Worm (Caenorhabditis elegans): Measurements from ENCODE around the gene C17F4.11.
"Not testable (repeated sequence)": the region's sequence is repeated elsewhere in the genome, so short reads cannot be mapped to it uniquely, and the experiment has no call there.

The C17F4.11 gene

DNA sequence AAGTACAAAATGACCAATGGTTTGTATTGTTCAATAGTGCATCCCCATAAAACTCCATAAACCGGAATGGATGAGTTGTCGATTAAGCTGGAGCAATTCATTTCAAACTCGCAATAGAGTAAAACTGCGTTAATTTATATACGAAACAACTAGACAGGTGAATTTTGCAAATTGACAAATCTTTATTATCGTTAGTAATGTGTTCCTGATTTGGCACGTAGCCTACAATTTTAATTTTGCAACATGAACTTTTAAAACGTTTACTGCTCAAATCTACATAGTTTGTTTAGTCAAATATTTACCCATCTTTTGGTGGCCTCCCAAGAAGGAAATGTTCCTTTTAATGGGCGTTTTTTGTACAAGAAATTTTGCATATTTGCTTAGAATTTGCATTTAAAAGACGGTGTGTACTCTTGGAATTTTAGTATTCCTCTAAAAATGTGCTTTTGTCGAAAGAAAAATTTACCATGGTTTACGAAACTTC is at the start of gene C17F4.11, which contains the start of gene srz-67:
C17F4.11 (plus strand) TSS at position 434 of the 484 bp plus-strand sequence.
srz-67 (minus strand) TSS at position 101 of the 484 bp plus-strand sequence.
- TF ChIP-seq dmd-9 (GFP tag; IDR thresholded peaks at IDR 0.05), result no peak
- TF ChIP-seq zag-1 (tag; optimal IDR thresholded peaks at IDR 0.05), result no peak
- TF ChIP-seq unc-62 (GFP tag; optimal IDR thresholded peaks at IDR 0.05 in 1 of 2), result peak in 1 of 2 experiments; percentile 2
- TF ChIP-seq unc-62 (tag; optimal IDR thresholded peaks at IDR 0.05), result no peak

DNA sequence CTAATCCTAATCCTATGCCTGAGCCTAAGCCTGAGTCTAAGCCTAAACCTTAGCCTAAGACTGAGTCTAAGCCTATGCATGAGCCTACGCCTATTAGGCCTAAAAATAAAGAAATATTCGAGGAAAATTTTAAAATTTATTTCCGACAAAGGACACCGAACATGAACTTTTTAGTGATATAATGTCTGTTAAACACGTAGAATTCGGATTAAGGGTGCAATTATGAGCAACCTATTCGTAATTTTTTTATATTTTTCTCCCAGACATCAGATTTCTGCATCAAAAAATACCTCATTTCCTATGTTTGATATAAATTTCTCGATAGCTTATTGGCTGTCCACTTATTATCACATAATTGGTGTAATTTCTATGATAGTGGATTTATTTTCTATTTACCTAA is 48.2 kb upstream of the C17F4.11 start, which contains the start of gene Y27F2A.11:
Y27F2A.11 (plus strand) TSS at position 301 of the 400 bp plus-strand sequence.
- TF ChIP-seq zip-11 (GFP tag; IDR thresholded peaks at IDR 0.05); F37D6.2 (tag; optimal IDR thresholded peaks at IDR 0.05); zfp-2 (tag; optimal IDR thresholded peaks at IDR 0.05): not testable (repeated sequence)

DNA sequence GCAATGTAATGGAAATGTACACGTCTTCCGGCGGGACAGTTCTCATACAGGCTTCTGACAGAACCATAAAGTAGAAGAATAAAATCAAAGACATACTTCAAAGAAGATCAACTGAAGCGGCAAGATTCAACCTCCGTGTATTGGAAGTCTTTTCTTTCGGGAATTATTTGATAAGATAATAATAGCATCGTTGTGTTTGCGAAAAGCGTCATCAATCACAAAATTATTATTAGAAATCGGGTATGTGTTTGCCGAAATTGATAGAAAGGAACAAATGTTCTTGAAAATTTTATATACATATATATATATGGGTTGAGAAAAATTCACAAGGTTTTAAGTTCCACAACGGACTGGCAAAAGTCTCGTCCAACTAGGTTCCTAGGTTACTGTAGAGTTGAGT is 45.7 kb upstream of the C17F4.11 start, which contains the start of gene Y27F2A.9:
Y27F2A.9 (minus strand) TSS at position 101 of the 400 bp plus-strand sequence.
- not testable (repeated sequence) for TF ChIP-seq snpc-4 (tag; optimal IDR thresholded peaks at IDR 0.05); T20F7.1 (GFP tag; optimal IDR thresholded peaks at IDR 0.05); pqm-1 (tag; optimal IDR thresholded peaks at IDR 0.05)

- TF ChIP-seq set-16 (GFP tag; IDR thresholded peaks at IDR 0.05) (peak; percentile 79), pqm-1 (tag; optimal IDR thresholded peaks at IDR 0.05) (no peak)
Observed at ce11 chrII:3195739-3196138, 41.5 kb upstream of the C17F4.11 start.

DNA sequence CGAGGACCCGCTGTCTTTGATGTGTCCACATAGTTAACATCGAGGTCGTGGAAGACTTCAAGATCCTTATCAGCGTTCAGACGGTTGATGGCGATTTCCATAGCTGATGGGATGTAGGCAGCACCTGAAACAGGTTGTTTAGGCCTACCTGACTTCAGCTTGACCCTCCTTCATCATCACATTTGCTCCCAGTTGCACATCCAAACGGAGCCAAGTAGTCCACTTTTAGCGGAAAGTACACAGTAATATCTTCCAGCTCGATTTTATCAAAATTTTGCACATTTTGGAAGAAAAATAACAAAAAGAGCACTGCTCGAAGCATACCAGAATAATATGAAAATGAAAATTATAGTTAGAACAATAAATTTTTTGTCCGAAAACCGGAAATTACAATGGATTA is 40.3 kb upstream of the C17F4.11 start, which contains the start of gene gcy-15:
gcy-15 (minus strand) TSS at position 101 of the 400 bp plus-strand sequence.
- TF ChIP-seq Y75B8A.6 (GFP tag; IDR thresholded peaks at IDR 0.05), result no peak
- no peak for TF ChIP-seq mdl-1 (tag; optimal IDR thresholded peaks at IDR 0.05)
- TF ChIP-seq hmg-1.1 (GFP tag; IDR thresholded peaks at IDR 0.05), result no peak
- TF ChIP-seq attf-4 (tag; optimal IDR thresholded peaks at IDR 0.05), result no peak
- no peak for TF ChIP-seq F26F4.8 (GFP tag; conservative IDR thresholded peaks at IDR 0.05)
- no peak for TF ChIP-seq dve-1 (tag; optimal IDR thresholded peaks at IDR 0.05; ENCODE audit: insufficient read depth)
- no peak for TF ChIP-seq ceh-20 (GFP tag; IDR thresholded peaks at IDR 0.05)
- no peak for TF ChIP-seq ztf-7 (tag; optimal IDR thresholded peaks at IDR 0.05)
- TF ChIP-seq gei-8 (GFP tag; optimal IDR thresholded peaks at IDR 0.05), result no peak
- TF ChIP-seq tra-1 (GFP tag; IDR thresholded peaks at IDR 0.05), result no peak

DNA sequence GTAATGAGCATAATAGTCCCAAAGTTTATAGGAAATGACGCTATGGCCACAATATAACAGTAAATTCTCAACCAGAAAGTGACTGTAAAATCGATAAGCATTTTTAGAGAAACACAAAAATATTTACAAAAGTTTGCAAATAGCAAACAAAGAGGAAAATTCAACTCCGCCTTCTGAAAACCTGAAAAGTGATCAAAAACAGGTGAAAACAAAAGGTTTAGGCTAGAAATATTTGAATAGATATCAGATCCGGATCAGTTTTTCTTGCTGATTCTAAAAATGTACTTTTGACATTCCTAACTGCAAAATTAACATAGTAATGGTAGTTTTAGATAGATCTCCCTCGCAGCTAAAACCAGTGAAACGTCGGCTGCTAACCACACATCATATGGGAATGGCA is 38.3 kb upstream of the C17F4.11 start, which contains the start of gene sri-51:
sri-51 (minus strand) TSS at position 101 of the 400 bp plus-strand sequence.
- TF ChIP-seq fos-1 (tag; optimal IDR thresholded peaks at IDR 0.05) (no peak), unc-62 (GFP tag; optimal IDR thresholded peaks at IDR 0.05 in 1 of 2) (peak in 1 of 2 experiments; percentile 84), unc-62 (tag; optimal IDR thresholded peaks at IDR 0.05) (no peak)

DNA sequence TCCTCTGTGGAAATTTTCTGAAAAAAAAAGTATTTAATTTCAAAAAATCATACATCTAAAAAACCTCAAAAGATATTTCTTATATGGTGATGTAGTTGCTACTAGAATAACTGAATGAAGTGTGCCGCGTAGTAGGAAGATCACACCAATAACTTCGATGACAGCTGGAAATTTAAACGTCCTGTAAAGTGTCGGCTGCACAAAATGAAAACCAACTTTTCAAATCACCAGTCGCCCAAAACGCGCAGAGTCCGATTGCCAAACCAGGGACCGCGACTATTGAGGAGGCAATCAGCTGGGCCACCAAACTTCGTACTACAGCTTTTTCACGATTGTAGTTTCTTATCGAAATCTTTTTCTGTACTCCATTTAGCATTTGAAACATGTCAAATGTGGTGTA is 36.0 kb upstream of the C17F4.11 start, which contains the start of gene sri-48:
sri-48 (minus strand) TSS at position 101 of the 400 bp plus-strand sequence.
- TF ChIP-seq dmd-9 (GFP tag; IDR thresholded peaks at IDR 0.05); snpc-1.2 (GFP tag; IDR thresholded peaks at IDR 0.05); ceh-82 (tag; optimal IDR thresholded peaks at IDR 0.05): not testable (repeated sequence)

DNA sequence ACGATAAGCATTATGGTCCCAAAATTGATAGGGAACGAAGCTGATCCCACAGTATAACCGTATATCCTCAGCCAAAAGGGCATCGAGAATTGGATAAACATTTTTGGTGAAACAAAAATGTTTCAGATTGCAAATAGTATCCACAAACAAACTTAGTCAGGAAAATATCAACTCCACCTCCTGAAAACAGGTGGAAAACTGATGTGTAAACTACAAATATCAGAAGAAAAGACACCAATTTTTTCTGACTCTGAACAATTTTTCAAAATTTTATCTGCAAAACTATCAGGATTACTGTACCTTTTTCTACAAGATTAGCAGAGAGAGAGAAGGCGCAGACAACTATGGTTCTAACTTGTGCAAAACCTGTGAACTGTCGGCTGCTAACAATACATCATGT is 34.8 kb upstream of the C17F4.11 start, which contains the start of gene sri-53:
sri-53 (minus strand) TSS at position 101 of the 400 bp plus-strand sequence.
- TF ChIP-seq fos-1 (tag; optimal IDR thresholded peaks at IDR 0.05) (no peak), Y5F2A.4 (GFP tag; optimal IDR thresholded peaks at IDR 0.05) (no peak), nhr-25 (tag; optimal IDR thresholded peaks at IDR 0.05; ENCODE audit: borderline replicate concordance, insufficient read depth) (no peak), Y105C5A.15 (GFP tag; IDR thresholded peaks at IDR 0.05) (no peak), F37D6.2 (tag; optimal IDR thresholded peaks at IDR 0.05) (no peak), R02D3.7 (tag; optimal IDR thresholded peaks at IDR 0.05) (no peak), ceh-82 (tag; optimal IDR thresholded peaks at IDR 0.05) (no peak), dmd-6 (GFP tag; IDR thresholded peaks at IDR 0.05) (no peak), lsy-2 (tag; optimal IDR thresholded peaks at IDR 0.05) (no peak), fkh-10 (GFP tag; optimal IDR thresholded peaks at IDR 0.05) (no peak)

All from whole organism, L4 larva.